Worm (Caenorhabditis elegans): ENCODE results near the gene Y76B12C.9.
A peak's percentile ranks its signal among the peaks of the same experiment; 100 is the strongest.

Gene Y76B12C.9

ce11 chrIV:2032946-2033411 lies 3.9 kb downstream of the Y76B12C.9 start, which contains the start of gene cpsf-1 (continued):
- no peak for TF ChIP-seq ztf-7 (tag; optimal IDR thresholded peaks at IDR 0.05)
- TF ChIP-seq mep-1 (tag; optimal IDR thresholded peaks at IDR 0.05), result peak; percentile 78
- peak; percentile 67 for TF ChIP-seq rbr-2 (tag; optimal IDR thresholded peaks at IDR 0.05)
- peak; percentile 41 for TF ChIP-seq fkh-10 (GFP tag; optimal IDR thresholded peaks at IDR 0.05)
- peak; percentile 70 for TF ChIP-seq hmg-1.1 (GFP tag; IDR thresholded peaks at IDR 0.05)
- peak; percentile 98 for TF ChIP-seq lin-38 (GFP tag; IDR thresholded peaks at IDR 0.05)
- TF ChIP-seq nhr-11 (tag; optimal IDR thresholded peaks at IDR 0.05), result peak; percentile 83
- no peak for TF ChIP-seq dve-1 (tag; optimal IDR thresholded peaks at IDR 0.05; ENCODE audit: insufficient read depth)
- TF ChIP-seq ceh-32 (tag; optimal IDR thresholded peaks at IDR 0.05; ENCODE audit: poor library complexity), result no peak
- TF ChIP-seq hlh-30 (tag; optimal IDR thresholded peaks at IDR 0.05; ENCODE audit: insufficient read depth), result peak; percentile 68
- TF ChIP-seq F44E2.7 (GFP tag; IDR thresholded peaks at IDR 0.05), result no peak
- peak; percentile 98 for TF ChIP-seq mes-2 (tag; optimal IDR thresholded peaks at IDR 0.05; ENCODE audit: poor library complexity, severe bottlenecking)
- no peak for TF ChIP-seq arid-1 (GFP tag; conservative IDR thresholded peaks at IDR 0.05)
- TF ChIP-seq nhr-25 (tag; optimal IDR thresholded peaks at IDR 0.05; ENCODE audit: borderline replicate concordance, insufficient read depth), result no peak
- no peak for TF ChIP-seq Y105C5A.15 (GFP tag; IDR thresholded peaks at IDR 0.05)
- TF ChIP-seq nhr-28 (tag; optimal IDR thresholded peaks at IDR 0.05), result peak; percentile 86
- no peak for TF ChIP-seq cey-2 (tag; optimal IDR thresholded peaks at IDR 0.05; ENCODE audit: borderline replicate concordance, insufficient read depth)
- peak; percentile 37; the same call in 1 of the 2 replicates for TF ChIP-seq vab-7 (GFP tag; IDR thresholded peaks at IDR 0.05)
- no peak for TF ChIP-seq sdz-12 (GFP tag; optimal IDR thresholded peaks at IDR 0.05)

ce11 chrIV:2008920-2009319 lies 28.0 kb downstream of the Y76B12C.9 start:
- TF ChIP-seq unc-39 (tag; optimal IDR thresholded peaks at IDR 0.05), result no peak
- TF ChIP-seq unc-130 (GFP tag; optimal IDR thresholded peaks at IDR 0.05), result peak; percentile 2

ce11 chrIV:2002290-2002689 lies 34.6 kb downstream of the Y76B12C.9 start:
- TF ChIP-seq egl-27 (tag; optimal IDR thresholded peaks at IDR 0.05) (no peak), jun-1 (tag; optimal IDR thresholded peaks at IDR 0.05) (no peak), aha-1 (tag) (peak; percentile 41)

- TF ChIP-seq zag-1 (tag; optimal IDR thresholded peaks at IDR 0.05) (no peak), lin-15B (tag; optimal IDR thresholded peaks at IDR 0.05) (no peak), lin-38 (GFP tag; IDR thresholded peaks at IDR 0.05) (peak; percentile 83), mdl-1 (tag; optimal IDR thresholded peaks at IDR 0.05) (no peak), hlh-11 (tag; optimal IDR thresholded peaks at IDR 0.05) (no peak)
Observed at ce11 chrIV:1997762-1998161, 39.1 kb downstream of the Y76B12C.9 start.

DNA sequence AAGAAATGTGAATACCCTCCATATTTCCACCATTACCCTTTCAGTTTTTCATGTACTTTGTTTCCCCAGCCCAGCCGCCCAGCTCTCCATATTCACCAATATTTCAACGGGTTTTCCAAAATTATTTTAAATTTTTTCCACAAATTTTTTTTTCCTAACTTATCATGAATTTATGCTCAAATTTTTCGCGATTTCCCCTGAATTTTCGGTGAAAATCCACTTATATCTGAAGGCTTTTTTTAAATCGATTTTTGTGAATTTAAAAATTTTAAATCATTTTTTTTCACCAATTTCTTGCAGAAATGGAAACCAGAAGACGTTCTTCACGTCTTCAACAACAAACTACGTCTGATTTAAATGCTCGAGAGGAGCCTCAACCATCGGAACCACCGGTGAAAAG lies 44.1 kb downstream of the Y76B12C.9 start, which contains the start of gene xpc-1:
TSS of gene xpc-1 (plus strand) at position 301 of the 400 bp plus-strand sequence.
- TF ChIP-seq madf-5 (GFP tag; IDR thresholded peaks at IDR 0.05) (no peak), dmd-6 (GFP tag; IDR thresholded peaks at IDR 0.05) (no peak), duxl-1 (tag; optimal IDR thresholded peaks at IDR 0.05; ENCODE audit: poor library complexity) (no peak)

DNA sequence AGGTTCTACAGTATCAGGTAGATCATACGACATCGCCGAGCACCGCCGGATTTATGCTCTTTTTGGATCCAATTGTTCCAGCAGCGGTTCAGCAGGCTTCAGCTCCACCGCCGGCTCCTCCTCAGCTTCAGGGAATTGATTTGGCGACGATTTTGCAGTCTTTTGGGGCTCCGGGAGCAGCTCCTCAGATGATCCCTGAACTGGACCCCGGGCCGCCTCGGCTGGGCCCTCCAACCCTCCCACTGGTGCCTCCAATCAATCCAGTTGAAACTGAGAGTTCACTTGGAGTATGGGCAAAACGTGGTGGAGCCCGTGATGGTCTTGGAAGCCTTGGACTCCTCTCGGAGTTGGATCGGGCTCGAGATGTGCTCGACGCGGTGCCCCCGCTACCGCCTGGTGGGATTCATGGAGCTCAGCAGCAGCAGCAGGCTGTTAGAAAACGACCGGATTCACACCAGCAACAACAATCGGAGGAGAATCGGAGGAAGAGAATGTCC lies 46.0 kb downstream of the Y76B12C.9 start:
- peak; percentile 91 for TF ChIP-seq aha-1 (tag)
- no peak for TF ChIP-seq F26F4.8 (GFP tag; conservative IDR thresholded peaks at IDR 0.05)
- 0 out of 2 replicates have a peak, but pooled peaks have one; percentile 11 for TF ChIP-seq ctbp-1 (GFP tag; IDR thresholded peaks at IDR 0.05)
- peak; percentile 93 for TF ChIP-seq set-16 (GFP tag; IDR thresholded peaks at IDR 0.05)
- no peak for TF ChIP-seq attf-4 (tag; optimal IDR thresholded peaks at IDR 0.05)

Measured in whole organism, L4 larva.